Worm (Caenorhabditis elegans): ENCODE results near the gene asp-6.

ce11 chrV:8254973-8255372 lies 13.8 kb downstream of the asp-6 start:
- TF ChIP-seq ceh-13 (GFP tag; optimal IDR thresholded peaks at IDR 0.05) (no peak), sea-1 (GFP tag; conservative IDR thresholded peaks at IDR 0.05) (no peak), flt-1 (GFP tag; IDR thresholded peaks at IDR 0.05) (no peak), F13C5.2 (tag; optimal IDR thresholded peaks at IDR 0.05) (no peak), aly-1 (tag; optimal IDR thresholded peaks at IDR 0.05) (no peak), ama-1 (optimal IDR thresholded peaks at IDR 0.05) (no peak), ets-7 (tag; optimal IDR thresholded peaks at IDR 0.05) (no peak), ceh-36 (tag; optimal IDR thresholded peaks at IDR 0.05) (no peak), tbx-11 (GFP tag; IDR thresholded peaks at IDR 0.05) (no peak), hnd-1 (tag; optimal IDR thresholded peaks at IDR 0.05) (no peak), hmg-4 (GFP tag; optimal IDR thresholded peaks at IDR 0.05) (no peak), tbx-37 (GFP tag; conservative IDR thresholded peaks at IDR 0.05) (no peak), hmbx-1 (tag; optimal IDR thresholded peaks at IDR 0.05) (no peak)
